Worm (Caenorhabditis elegans): ENCODE measurements around the gene slcr-46.3.

DNA sequence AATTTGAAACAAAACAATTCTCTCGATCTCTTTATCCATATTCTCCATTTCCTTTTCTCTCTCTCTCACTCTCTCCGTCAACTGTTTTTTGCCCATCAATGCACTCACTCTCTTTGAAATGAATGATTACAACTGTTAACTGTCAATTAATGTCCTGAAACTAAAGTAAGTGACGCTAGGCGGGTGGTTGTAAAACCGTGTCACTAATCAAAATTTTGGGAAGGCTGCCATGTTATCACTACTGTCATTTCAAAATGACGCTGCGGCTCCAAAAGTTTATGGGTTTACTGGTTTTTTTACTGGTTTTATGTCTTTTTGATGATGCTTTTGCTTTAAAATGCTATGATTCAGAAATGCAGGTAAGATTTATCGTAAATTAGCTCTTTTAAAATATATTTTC is 44.7 kb downstream of the slcr-46.3 start, which contains the start of gene ZK287.9:
- TF ChIP-seq sptf-1 (tag; optimal IDR thresholded peaks at IDR 0.05): no peak
- TF ChIP-seq ztf-11 (tag; optimal IDR thresholded peaks at IDR 0.05): no peak
- TF ChIP-seq lin-13 (tag; optimal IDR thresholded peaks at IDR 0.05): no peak
- TF ChIP-seq tbx-8 (GFP tag; optimal IDR thresholded peaks at IDR 0.05): no peak
- TF ChIP-seq hlh-1 (tag; optimal IDR thresholded peaks at IDR 0.05): no peak
- no peak for TF ChIP-seq unc-62 (GFP tag; optimal IDR thresholded peaks at IDR 0.05)
- TF ChIP-seq unc-39 (tag; optimal IDR thresholded peaks at IDR 0.05): no peak
- TF ChIP-seq ceh-43 (GFP tag; optimal IDR thresholded peaks at IDR 0.05): no peak
- TF ChIP-seq pha-4 (tag; optimal IDR thresholded peaks at IDR 0.05): no peak
